Fruit fly (Drosophila melanogaster): ENCODE data around the gene CG7084.
A peak's percentile ranks its signal among the peaks of the same experiment; 100 is the strongest.

The CG7084 gene

DNA sequence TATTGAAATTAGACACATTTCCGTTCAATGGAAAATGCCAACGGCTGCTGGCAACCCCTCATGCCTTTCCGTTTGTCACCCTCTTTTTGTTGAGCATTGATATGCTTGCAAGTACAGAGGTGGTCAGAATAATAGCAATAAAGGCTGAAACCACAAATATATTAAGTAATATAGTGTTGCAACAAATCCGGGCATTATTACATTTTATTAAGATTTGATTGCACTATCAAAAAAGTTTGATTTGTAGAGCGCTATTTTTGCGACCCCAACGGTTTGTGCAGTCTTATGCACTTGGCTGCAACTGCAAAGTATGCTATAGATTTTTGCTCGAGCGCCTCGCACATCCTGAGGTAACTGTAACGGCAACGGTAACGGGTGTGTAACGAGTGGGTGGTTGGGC is 38.4 kb upstream of the CG7084 start (continued):
- no peak for TF ChIP-seq CG30020 (tag; optimal IDR thresholded peaks at IDR 0.05)
- no peak for TF ChIP-seq ac (GFP tag; optimal IDR thresholded peaks at IDR 0.05)
- TF ChIP-seq CG8924 (tag; optimal IDR thresholded peaks at IDR 0.05): peak; percentile 38
- TF ChIP-seq CG16815 (GFP tag; optimal IDR thresholded peaks at IDR 0.05): peak; percentile 63
- no peak for TF ChIP-seq CG10321 (GFP tag; IDR thresholded peaks at IDR 0.05)
- TF ChIP-seq Hr51 (GFP tag; optimal IDR thresholded peaks at IDR 0.05): no peak
- TF ChIP-seq CG8359 (GFP tag; optimal IDR thresholded peaks at IDR 0.05; ENCODE audit: borderline replicate concordance): no peak
- no peak for TF ChIP-seq CG42726 (GFP tag; IDR thresholded peaks at IDR 0.05; ENCODE audit: partially characterized antibody)
- TF ChIP-seq CTCF (GFP tag; optimal IDR thresholded peaks at IDR 0.05): no peak
- no peak for TF ChIP-seq eve (GFP tag; optimal IDR thresholded peaks at IDR 0.05)
- TF ChIP-seq CG11695 (GFP tag; IDR thresholded peaks at IDR 0.05): no peak
- no peak for TF ChIP-seq CG6791 (GFP tag; IDR thresholded peaks at IDR 0.05; ENCODE audit: partially characterized antibody)
- TF ChIP-seq CG10147 (GFP tag; optimal IDR thresholded peaks at IDR 0.05): no peak
- TF ChIP-seq sisA (GFP tag; IDR thresholded peaks at IDR 0.05): peak; percentile 49; the same call in 1 of the 2 replicates
- TF ChIP-seq Fer2 (tag; optimal IDR thresholded peaks at IDR 0.05): no peak
- TF ChIP-seq ken (GFP tag; IDR thresholded peaks at IDR 0.05): 0 out of 3 replicates have a peak, but pooled peaks have one; percentile 34
- TF ChIP-seq CG7556 (GFP tag; optimal IDR thresholded peaks at IDR 0.05): peak; percentile 23
- TF ChIP-seq Dip3 (GFP tag; optimal IDR thresholded peaks at IDR 0.05): no peak
- no peak for TF ChIP-seq ash1 (GFP tag; optimal IDR thresholded peaks at IDR 0.05)
- no peak for TF ChIP-seq Ptx1 (GFP tag; IDR thresholded peaks at IDR 0.05)
- TF ChIP-seq en (GFP tag; optimal IDR thresholded peaks at IDR 0.05): no peak
- TF ChIP-seq CG12155 (GFP tag; optimal IDR thresholded peaks at IDR 0.05): peak; percentile 8
- TF ChIP-seq CG2199 (GFP tag; IDR thresholded peaks at IDR 0.05): no peak
- TF ChIP-seq crp (GFP tag; optimal IDR thresholded peaks at IDR 0.05): no peak
- no peak for TF ChIP-seq nerfin-2 (GFP tag; IDR thresholded peaks at IDR 0.05; ENCODE audit: partially characterized antibody)
- TF ChIP-seq oc (tag; optimal IDR thresholded peaks at IDR 0.05): no peak
- TF ChIP-seq dati (GFP tag; IDR thresholded peaks at IDR 0.05): no peak
- TF ChIP-seq CG1832 (GFP tag; optimal IDR thresholded peaks at IDR 0.05): no peak
- TF ChIP-seq CG5180 (GFP tag; optimal IDR thresholded peaks at IDR 0.05): no peak
- TF ChIP-seq Side (GFP tag; optimal IDR thresholded peaks at IDR 0.05): no peak
- no peak for TF ChIP-seq nau (GFP tag; optimal IDR thresholded peaks at IDR 0.05)
- TF ChIP-seq gro (GFP tag; optimal IDR thresholded peaks at IDR 0.05): no peak
- no peak for TF ChIP-seq Aef1 (GFP tag; IDR thresholded peaks at IDR 0.05)
- TF ChIP-seq CG2202 (tag; optimal IDR thresholded peaks at IDR 0.05): peak; percentile 54
- no peak for TF ChIP-seq pfk (GFP tag; optimal IDR thresholded peaks at IDR 0.05)
- no peak for TF ChIP-seq pho (GFP tag; optimal IDR thresholded peaks at IDR 0.05)
- TF ChIP-seq Gsc (GFP tag; IDR thresholded peaks at IDR 0.05): no peak
- TF ChIP-seq Camta (GFP tag; optimal IDR thresholded peaks at IDR 0.05): no peak
- TF ChIP-seq tio (GFP tag; optimal IDR thresholded peaks at IDR 0.05): peak; percentile 18
- no peak for TF ChIP-seq CG12236 (GFP tag; optimal IDR thresholded peaks at IDR 0.05)
- no peak for TF ChIP-seq CG18011 (GFP tag; optimal IDR thresholded peaks at IDR 0.05)
- TF ChIP-seq Sox100B (GFP tag; optimal IDR thresholded peaks at IDR 0.05): peak; percentile 5
- no peak for TF ChIP-seq zfh2 (GFP tag; optimal IDR thresholded peaks at IDR 0.05)
- no peak for TF ChIP-seq CG14050 (GFP tag; IDR thresholded peaks at IDR 0.05)
- TF ChIP-seq Ets65A (GFP tag): no peak
- TF ChIP-seq Nf-YC (tag; optimal IDR thresholded peaks at IDR 0.05): no peak
- TF ChIP-seq CG7963 (GFP tag; IDR thresholded peaks at IDR 0.05; ENCODE audit: partially characterized antibody): no peak
- TF ChIP-seq GATAe (GFP tag; conservative IDR thresholded peaks at IDR 0.05): no peak
- no peak for TF ChIP-seq dimm (GFP tag; IDR thresholded peaks at IDR 0.05)
- no peak for TF ChIP-seq zf30C (GFP tag; optimal IDR thresholded peaks at IDR 0.05)
- TF ChIP-seq pita (GFP tag; optimal IDR thresholded peaks at IDR 0.05): no peak
- no peak for TF ChIP-seq Fer1 (GFP tag; optimal IDR thresholded peaks at IDR 0.05)

All from whole organism, embryonic.